Worm (Caenorhabditis elegans) whole organism, young adult: Measurements from ENCODE around the gene T21D12.11.

Source experiments
- B0035.1 ChIP-seq: sonication (generic microtip); optimal IDR thresholded peaks from 2 replicates; lab custom pipeline; 2016; ENCODE audit warnings: missing genetic modification characterization, mild to moderate bottlenecking, missing compliant biosample characterization, missing genotype, missing genetic modification reagents
- D2030.7 ChIP-seq: fragments of 200-800 bp; sonication (Bioruptor generic); IDR thresholded peaks from 2 replicates; pipeline ENCODE4 v1.3.6; 2022; ENCODE audit warnings: missing genetic modification reagents, missing genetic modification characterization, missing compliant biosample characterization
- F52B5.7 ChIP-seq: sonication (generic microtip); optimal IDR thresholded peaks from 2 replicates; lab custom pipeline; 2016; ENCODE audit warnings: mild to moderate bottlenecking, missing genetic modification characterization, missing compliant biosample characterization
- Y53F4B.3 ChIP-seq: fragments of 200-800 bp; sonication (Bioruptor generic); IDR thresholded peaks from 2 replicates; pipeline ENCODE4 v1.3.6; 2022; ENCODE audit warnings: missing genetic modification reagents, missing genetic modification characterization, missing compliant biosample characterization
- Y53G8AR.9 ChIP-seq: fragments of 200-800 bp; sonication (Bioruptor generic); conservative IDR thresholded peaks from 2 replicates; pipeline ENCODE4 v1.3.6; 2022; ENCODE audit warnings: missing genetic modification reagents, missing genetic modification characterization, missing compliant biosample characterization
- Y56A3A.18 ChIP-seq: fragments of 200-800 bp; sonication (Bioruptor generic); IDR thresholded peaks from 2 replicates; pipeline ENCODE4 v1.3.6; 2022; ENCODE audit warnings: missing genetic modification reagents, missing genetic modification characterization, missing compliant biosample characterization
- Y79H2A.3 ChIP-seq: fragments of 200-800 bp; sonication (Bioruptor generic); conservative IDR thresholded peaks from 2 replicates; pipeline ENCODE4 v1.3.6; 2022; ENCODE audit warnings: missing genetic modification reagents, missing genetic modification characterization, missing compliant biosample characterization
- Y95B8A.8 ChIP-seq: fragments of 200-800 bp; sonication (Bioruptor generic); IDR thresholded peaks from 2 replicates; pipeline ENCODE4 v1.3.6; 2022; ENCODE audit warnings: missing genetic modification reagents, missing genetic modification characterization, missing compliant biosample characterization
- akir-1 ChIP-seq: fragments of 200-800 bp; sonication (Bioruptor generic); optimal IDR thresholded peaks from 2 replicates; lab custom pipeline; 2018; ENCODE audit warnings: mild to moderate bottlenecking, missing genetic modification characterization, moderate library complexity, missing compliant biosample characterization
- aptf-2 ChIP-seq: fragments of 200-800 bp; sonication (Bioruptor generic); conservative IDR thresholded peaks from 2 replicates; pipeline ENCODE4 v1.3.6; 2022; ENCODE audit warnings: missing genetic modification reagents, missing genetic modification characterization, missing compliant biosample characterization
- athp-1 ChIP-seq: sonication (generic microtip); optimal IDR thresholded peaks from 2 replicates; lab custom pipeline; 2017; ENCODE audit warnings: mild to moderate bottlenecking, missing genetic modification characterization, missing compliant biosample characterization
- ccch-3 ChIP-seq: fragments of 200-800 bp; sonication (Bioruptor generic); optimal IDR thresholded peaks from 2 replicates; lab custom pipeline; 2018; ENCODE audit warnings: mild to moderate bottlenecking, missing genetic modification characterization, missing compliant biosample characterization
- cebp-1 ChIP-seq, 2 experiments: fragments of 200-800 bp in 1 of 2; sonication (Bioruptor generic) in 1 of 2; sonication (generic microtip) in 1 of 2; IDR thresholded peaks in 1 of 2; optimal IDR thresholded peaks in 1 of 2; 2 replicates each; pipeline versions ENCODE4 v1.3.6 to Lab custom; 2017 to 2022; ENCODE audit warnings: missing compliant biosample characterization in 2 of 2, missing genetic modification characterization in 2 of 2, mild to moderate bottlenecking in 1 of 2, missing genetic modification reagents in 1 of 2, moderate library complexity in 1 of 2
- ceh-100 ChIP-seq: fragments of 200-800 bp; sonication (Bioruptor generic); IDR thresholded peaks from 2 replicates; pipeline ENCODE4 v1.3.6; 2022; ENCODE audit warnings: missing genetic modification reagents, missing genetic modification characterization, missing compliant biosample characterization
- ceh-79 ChIP-seq: sonication (generic microtip); optimal IDR thresholded peaks from 2 replicates; lab custom pipeline; 2017; ENCODE audit warnings: mild to moderate bottlenecking, missing genetic modification characterization, missing compliant biosample characterization
- chd-7 ChIP-seq: sonication (generic microtip); optimal IDR thresholded peaks from 2 replicates; lab custom pipeline; 2016; ENCODE audit warnings: mild to moderate bottlenecking, missing genetic modification characterization, moderate library complexity, missing compliant biosample characterization
- egl-44 ChIP-seq: fragments of 200-800 bp; sonication (Bioruptor generic); IDR thresholded peaks from 2 replicates; pipeline ENCODE4 v1.3.6; 2022; ENCODE audit warnings: missing genetic modification reagents, missing genetic modification characterization, missing compliant biosample characterization
- egrh-3 ChIP-seq: fragments of 200-800 bp; sonication (Bioruptor generic); IDR thresholded peaks from 2 replicates; pipeline ENCODE4 v1.3.6; 2022; ENCODE audit warnings: missing genetic modification reagents, missing genetic modification characterization, missing compliant biosample characterization
- ekl-4 ChIP-seq: fragments of 200-800 bp; sonication (Bioruptor generic); IDR thresholded peaks from 2 replicates; pipeline ENCODE4 v1.3.6; 2022; ENCODE audit warnings: missing genetic modification reagents, missing genetic modification characterization, missing compliant biosample characterization
- ets-4 ChIP-seq: fragments of 200-800 bp; sonication (Bioruptor generic); optimal IDR thresholded peaks from 2 replicates; lab custom pipeline; 2018; ENCODE audit warnings: mild to moderate bottlenecking, missing genetic modification characterization, missing compliant biosample characterization
- gei-17 ChIP-seq: fragments of 200-800 bp; sonication (Bioruptor generic); optimal IDR thresholded peaks from 2 replicates; lab custom pipeline; 2018; ENCODE audit warnings: mild to moderate bottlenecking, missing genetic modification characterization, missing compliant biosample characterization
- him-1 ChIP-seq: sonication (generic microtip); optimal IDR thresholded peaks from 2 replicates; lab custom pipeline; 2016; ENCODE audit warnings: missing genotype, missing genetic modification reagents, missing genetic modification characterization, missing compliant biosample characterization
- hmg-20 ChIP-seq: fragments of 200-800 bp; sonication (Bioruptor generic); IDR thresholded peaks from 2 replicates; pipeline ENCODE4 v1.3.6; 2022; ENCODE audit warnings: missing genetic modification reagents, missing genetic modification characterization, missing compliant biosample characterization
- hrde-1 ChIP-seq: sonication (generic microtip); optimal IDR thresholded peaks from 2 replicates; lab custom pipeline; 2016; ENCODE audit warnings: missing genetic modification characterization, mild to moderate bottlenecking, missing compliant biosample characterization, moderate library complexity, missing genotype, missing genetic modification reagents, borderline replicate concordance
- lag-1 ChIP-seq: fragments of 200-800 bp; sonication (Bioruptor generic); IDR thresholded peaks from 2 replicates; pipeline ENCODE4 v1.3.6; 2022; ENCODE audit warnings: missing genetic modification reagents, missing genetic modification characterization, missing compliant biosample characterization
- lin-35 ChIP-seq, 3 experiments: fragments of 150-350 bp in 2 of 3; sonication (generic microtip) in 1 of 3; optimal IDR thresholded peaks; 2 replicates each; lab custom pipeline; 2014 to 2018; ENCODE audit warnings: missing biosample characterization in 3 of 3, missing genetic modification characterization in 3 of 3, missing genetic modification reagents in 3 of 3
- madf-8 ChIP-seq: fragments of 200-800 bp; sonication (Bioruptor generic); conservative IDR thresholded peaks from 2 replicates; pipeline ENCODE4 v1.3.6; 2022; ENCODE audit warnings: missing genetic modification reagents, missing genetic modification characterization, missing compliant biosample characterization
- mxl-1 ChIP-seq: sonication (generic microtip); optimal IDR thresholded peaks from 2 replicates; lab custom pipeline; 2016; ENCODE audit warnings: missing genetic modification characterization, missing compliant biosample characterization
- nfya-1 ChIP-seq: sonication (generic microtip); optimal IDR thresholded peaks from 2 replicates; lab custom pipeline; 2017; ENCODE audit warnings: antibody characterized with exemption, missing compliant biosample characterization, missing genetic modification characterization, borderline replicate concordance; ENCODE audit not compliant: insufficient read depth
- nhr-80 ChIP-seq: sonication (generic microtip); optimal IDR thresholded peaks from 2 replicates; lab custom pipeline; 2016; ENCODE audit warnings: missing genetic modification characterization, missing compliant biosample characterization
- rcor-1 ChIP-seq: fragments of 200-800 bp; sonication (Bioruptor generic); IDR thresholded peaks from 2 replicates; pipeline ENCODE4 v1.3.6; 2022; ENCODE audit warnings: missing genetic modification reagents, missing genetic modification characterization, missing compliant biosample characterization
- rec-8 ChIP-seq, 2 experiments: sonication (generic microtip); optimal IDR thresholded peaks; 2 replicates each; lab custom pipeline; 2016; ENCODE audit warnings: mild to moderate bottlenecking in 2 of 2, missing genetic modification characterization in 2 of 2, missing genetic modification reagents in 2 of 2, missing genotype in 2 of 2, missing biosample characterization in 1 of 2, missing compliant biosample characterization in 1 of 2, moderate library complexity in 1 of 2
- rpc-1 ChIP-seq, 2 experiments: fragments of 150-350 bp in 1 of 2; sonication (generic microtip) in 1 of 2; optimal IDR thresholded peaks; 2 replicates each; lab custom pipeline; 2014 to 2018; ENCODE audit warnings: missing biosample characterization in 1 of 2, missing genetic modification characterization in 1 of 2, missing genetic modification reagents in 1 of 2, missing genotype in 1 of 2
- sdz-38 ChIP-seq: sonication (generic microtip); optimal IDR thresholded peaks from 2 replicates; lab custom pipeline; 2016; ENCODE audit warnings: missing genotype, missing genetic modification characterization, missing compliant biosample characterization
- sea-2 ChIP-seq: fragments of 200-800 bp; sonication (Bioruptor generic); IDR thresholded peaks from 2 replicates; pipeline ENCODE4 v1.3.6; 2022; ENCODE audit warnings: missing genetic modification characterization, missing compliant biosample characterization
- snpc-1.3 ChIP-seq: sonication (generic microtip); optimal IDR thresholded peaks from 2 replicates; lab custom pipeline; 2017; ENCODE audit warnings: missing genetic modification characterization, mild to moderate bottlenecking, missing compliant biosample characterization, antibody characterized with exemption, moderate library complexity, missing genotype, missing genetic modification reagents; ENCODE audit not compliant: insufficient read depth
- sptf-2 ChIP-seq: fragments of 200-800 bp; sonication (Bioruptor generic); optimal IDR thresholded peaks from 2 replicates; lab custom pipeline; 2018; ENCODE audit warnings: mild to moderate bottlenecking, missing genetic modification characterization, missing compliant biosample characterization
- tbx-9 ChIP-seq: sonication (generic microtip); optimal IDR thresholded peaks from 2 replicates; lab custom pipeline; 2016; ENCODE audit warnings: borderline replicate concordance, missing genetic modification characterization, inconsistent platforms, missing compliant biosample characterization
- zim-3 ChIP-seq: sonication (generic microtip); optimal IDR thresholded peaks from 2 replicates; lab custom pipeline; 2017; ENCODE audit warnings: mild to moderate bottlenecking, missing genetic modification characterization, moderate library complexity, missing compliant biosample characterization
- ztf-18 ChIP-seq: sonication (generic microtip); optimal IDR thresholded peaks from 2 replicates; lab custom pipeline; 2016; ENCODE audit warnings: missing genotype, mild to moderate bottlenecking, missing genetic modification characterization, missing compliant biosample characterization
- ztf-25 ChIP-seq: fragments of 200-800 bp; sonication (Bioruptor generic); IDR thresholded peaks from 2 replicates; pipeline ENCODE4 v1.3.6; 2022; ENCODE audit warnings: missing genetic modification reagents, missing genetic modification characterization, missing compliant biosample characterization
- ztf-26 ChIP-seq: sonication (generic microtip); optimal IDR thresholded peaks from 2 replicates; lab custom pipeline; 2017; ENCODE audit warnings: missing genetic modification characterization, missing compliant biosample characterization
- ztf-6 ChIP-seq: fragments of 200-800 bp; sonication (Bioruptor generic); IDR thresholded peaks from 2 replicates; pipeline ENCODE4 v1.3.6; 2022; ENCODE audit warnings: missing genetic modification reagents, missing genetic modification characterization, missing compliant biosample characterization

T21D12.11 gene

ce11 chrIV:255379-255857 lies 13.8 kb upstream of the T21D12.11 start, which contains the start of gene rcat-1 (continued):
- TF ChIP-seq rpc-1 (optimal IDR thresholded peaks at IDR 0.05; lab: Kevin White, UChicago) (no peak), rpc-1 (tag; optimal IDR thresholded peaks at IDR 0.05; lab: Kevin White, UChicago) (no peak), aptf-2 (GFP tag; lab: Robert Waterston, UW) (no peak), tbx-9 (tag; lab: Kevin White, UChicago) (no peak), athp-1 (tag; lab: Kevin White, UChicago) (peak; percentile 23), ztf-25 (GFP tag; lab: Robert Waterston, UW) (no peak), B0035.1 (tag; lab: Kevin White, UChicago) (no peak), ekl-4 (GFP tag; lab: Robert Waterston, UW) (peak; percentile 68), ceh-100 (GFP tag; lab: Robert Waterston, UW) (peak; percentile 16; the same call in 1 of the 2 replicates), ccch-3 (GFP tag; lab: Kevin White, UChicago) (no peak), F52B5.7 (no peak), snpc-1.3 (tag; lab: Kevin White, UChicago) (no peak), akir-1 (no peak), Y79H2A.3 (GFP tag; lab: Robert Waterston, UW) (no peak), hmg-20 (GFP tag; lab: Robert Waterston, UW) (no peak), Y53G8AR.9 (GFP tag; lab: Robert Waterston, UW) (no peak), chd-7 (tag; lab: Kevin White, UChicago) (no peak), him-1 (tag; lab: Kevin White, UChicago) (no peak), rec-8 (tag; optimal IDR thresholded peaks at IDR 0.05; lab: Kevin White, UChicago) (no peak), lag-1 (GFP tag; lab: Robert Waterston, UW) (no peak), sea-2 (GFP tag; lab: Robert Waterston, UW) (no peak), ztf-18 (tag; lab: Kevin White, UChicago) (no peak), ztf-6 (no peak), nhr-80 (no peak), gei-17 (GFP tag; lab: Kevin White, UChicago) (no peak), madf-8 (GFP tag; lab: Robert Waterston, UW) (no peak), mxl-1 (tag; lab: Kevin White, UChicago) (no peak), D2030.7 (peak; percentile 77), zim-3 (tag; lab: Kevin White, UChicago) (no peak), sdz-38 (tag; lab: Kevin White, UChicago) (no peak), sptf-2 (GFP tag; lab: Kevin White, UChicago) (no peak), ztf-26 (tag; lab: Kevin White, UChicago) (no peak), lin-35 (GFP tag; optimal IDR thresholded peaks at IDR 0.05; lab: Kevin White, UChicago) (peak in 1 of 3 experiments; percentile 82), egl-44 (GFP tag; lab: Robert Waterston, UW) (no peak), egrh-3 (GFP tag; lab: Robert Waterston, UW) (no peak), ceh-79 (tag; lab: Kevin White, UChicago) (no peak), cebp-1 (GFP tag; IDR thresholded peaks at IDR 0.05; lab: Robert Waterston, UW) (no peak), cebp-1 (tag; optimal IDR thresholded peaks at IDR 0.05; lab: Kevin White, UChicago) (no peak), Y95B8A.8 (GFP tag; lab: Robert Waterston, UW) (no peak), nfya-1 (tag; lab: Kevin White, UChicago) (no peak), ets-4 (no peak), Y56A3A.18 (GFP tag; lab: Robert Waterston, UW) (no peak), hrde-1 (tag; lab: Kevin White, UChicago) (no peak), Y53F4B.3 (GFP tag; lab: Robert Waterston, UW) (no peak), rcor-1 (GFP tag; lab: Robert Waterston, UW) (peak; percentile 17; the same call in 1 of the 2 replicates)
- TF ChIP-seq, all 124 proteins: peak for 22
